Worm (Caenorhabditis elegans): Measurements from ENCODE around the gene C07A9.13.

DNA sequence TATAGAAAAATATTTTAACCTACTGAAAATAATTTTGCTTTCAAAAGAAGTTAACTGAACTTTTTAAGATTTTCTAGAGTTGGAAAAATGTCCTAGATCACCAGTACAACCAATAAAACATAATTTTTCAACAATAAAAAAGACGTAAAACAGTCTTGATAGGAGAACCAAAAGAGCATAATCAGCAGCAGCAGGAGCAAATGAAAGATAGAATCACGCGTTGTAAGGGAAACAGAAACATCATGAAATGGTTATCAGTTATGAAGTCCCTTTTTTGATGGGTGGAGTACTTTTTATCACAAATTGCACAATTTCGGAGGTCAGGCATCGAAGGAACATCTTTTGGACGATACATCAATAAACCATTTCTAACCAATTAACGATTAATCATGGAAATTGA lies 40.9 kb upstream of the C07A9.13 start:
- no peak for TF ChIP-seq sea-1 (GFP tag; conservative IDR thresholded peaks at IDR 0.05)
- no peak for TF ChIP-seq flt-1 (GFP tag; IDR thresholded peaks at IDR 0.05)
- TF ChIP-seq hmbx-1 (tag; optimal IDR thresholded peaks at IDR 0.05) = no peak
- no peak for TF ChIP-seq tra-4 (tag; optimal IDR thresholded peaks at IDR 0.05)
- no peak for TF ChIP-seq ama-1 (optimal IDR thresholded peaks at IDR 0.05)
- TF ChIP-seq B0310.2 (tag; optimal IDR thresholded peaks at IDR 0.05) = no peak
- no peak for TF ChIP-seq hmg-4 (GFP tag; optimal IDR thresholded peaks at IDR 0.05)
- no peak for TF ChIP-seq aly-1 (tag; optimal IDR thresholded peaks at IDR 0.05)
- no peak for TF ChIP-seq ceh-13 (GFP tag; optimal IDR thresholded peaks at IDR 0.05)
- no peak for TF ChIP-seq tbx-37 (GFP tag; conservative IDR thresholded peaks at IDR 0.05)
- no peak for TF ChIP-seq pes-1 (GFP tag; IDR thresholded peaks at IDR 0.05)
- no peak for TF ChIP-seq F13C5.2 (tag; optimal IDR thresholded peaks at IDR 0.05)
